Worm (Caenorhabditis elegans): ENCODE results near the gene Y39A1A.18.

Y39A1A.18 gene

DNA sequence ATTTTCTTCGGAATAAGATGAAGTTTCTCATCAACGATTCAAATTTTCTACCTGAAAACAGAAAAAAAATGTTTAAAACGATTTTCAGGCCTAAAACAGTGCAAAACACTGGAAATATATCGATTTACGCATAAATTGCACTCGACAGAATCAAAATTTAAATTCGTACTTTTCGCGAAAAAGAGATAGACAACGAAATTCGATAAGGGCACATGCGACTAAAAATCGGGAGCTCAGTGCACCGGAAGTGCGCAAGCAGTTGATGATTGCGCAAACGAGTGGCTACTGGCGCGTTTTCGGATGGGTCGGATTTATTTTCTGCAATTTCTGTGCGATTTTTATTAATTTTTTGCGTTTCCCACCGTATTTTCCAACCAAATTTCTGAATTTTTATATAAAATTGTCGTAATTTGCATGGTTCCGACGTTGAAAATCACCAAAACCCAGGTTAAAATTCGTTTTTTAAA, 12.7 kb upstream of the Y39A1A.18 start, which contains the start of the genes Y39A1A.21 and Y39A1A.22 (continued):
- TF ChIP-seq Y56A3A.18 (GFP tag; IDR thresholded peaks at IDR 0.05) (0 out of 2 replicates have a peak, but pooled peaks have one; percentile 14), aptf-3 (GFP tag; IDR thresholded peaks at IDR 0.05) (no peak), mel-28 (tag; optimal IDR thresholded peaks at IDR 0.05; ENCODE audit: borderline replicate concordance) (no peak), xnd-1 (tag; optimal IDR thresholded peaks at IDR 0.05) (peak; percentile 63), nhr-90 (tag; optimal IDR thresholded peaks at IDR 0.05) (no peak), bed-2 (GFP tag; IDR thresholded peaks at IDR 0.05) (no peak), sdz-38 (tag; optimal IDR thresholded peaks at IDR 0.05) (no peak), atf-7 (tag; optimal IDR thresholded peaks at IDR 0.05) (peak; percentile 58), dpff-1 (tag; optimal IDR thresholded peaks at IDR 0.05) (no peak), F57C9.4 (tag; optimal IDR thresholded peaks at IDR 0.05) (no peak), repo-1 (tag; optimal IDR thresholded peaks at IDR 0.05) (peak; percentile 37), dpl-1 (GFP tag; optimal IDR thresholded peaks at IDR 0.05) (no peak), cebp-2 (GFP tag; IDR thresholded peaks at IDR 0.05) (no peak), F37B4.10 (GFP tag; IDR thresholded peaks at IDR 0.05) (no peak), hlh-26 (GFP tag; conservative IDR thresholded peaks at IDR 0.05) (no peak), nhr-179 (tag; optimal IDR thresholded peaks at IDR 0.05) (no peak), nfya-2 (GFP tag; IDR thresholded peaks at IDR 0.05) (no peak), fkh-3 (tag; optimal IDR thresholded peaks at IDR 0.05) (no peak), egl-44 (GFP tag; IDR thresholded peaks at IDR 0.05) (peak; percentile 65; the same call in 1 of the 2 replicates), lin-35 (GFP tag; optimal IDR thresholded peaks at IDR 0.05) (peak in 1 of 3 experiments; percentile 78), ama-1 (optimal IDR thresholded peaks at IDR 0.05) (no peak), ama-1 (GFP tag; optimal IDR thresholded peaks at IDR 0.05) (no peak), akir-1 (GFP tag; optimal IDR thresholded peaks at IDR 0.05) (no peak), ceh-79 (tag; optimal IDR thresholded peaks at IDR 0.05) (no peak), tbp1 (GFP tag; optimal IDR thresholded peaks at IDR 0.05) (peak; percentile 59), Y79H2A.3 (GFP tag; conservative IDR thresholded peaks at IDR 0.05) (no peak), zfh-2 (GFP tag; conservative IDR thresholded peaks at IDR 0.05) (no peak), Y95B8A.8 (GFP tag; IDR thresholded peaks at IDR 0.05) (peak; percentile 43; the same call in 1 of the 2 replicates), ztf-28 (GFP tag; IDR thresholded peaks at IDR 0.05) (no peak), tlf-1 (GFP tag; optimal IDR thresholded peaks at IDR 0.05) (peak; percentile 69), nfyb-1 (GFP tag; IDR thresholded peaks at IDR 0.05) (peak; percentile 88), hrde-1 (tag; optimal IDR thresholded peaks at IDR 0.05; ENCODE audit: borderline replicate concordance) (no peak), mxl-1 (tag; optimal IDR thresholded peaks at IDR 0.05) (no peak), F33H1.4 (GFP tag; IDR thresholded peaks at IDR 0.05) (peak; percentile 74), him-1 (tag; optimal IDR thresholded peaks at IDR 0.05) (peak; percentile 73), unc-130 (GFP tag; optimal IDR thresholded peaks at IDR 0.05) (no peak), ztf-18 (tag; optimal IDR thresholded peaks at IDR 0.05) (peak; percentile 99), let-607 (tag; optimal IDR thresholded peaks at IDR 0.05) (peak in 1 of 2 experiments; percentile 26), mes-4 (tag; optimal IDR thresholded peaks at IDR 0.05) (no peak), Y53G8AR.9 (GFP tag; conservative IDR thresholded peaks at IDR 0.05) (peak; percentile 91), nhr-80 (tag; optimal IDR thresholded peaks at IDR 0.05) (peak; percentile 70), F10E7.11 (tag; optimal IDR thresholded peaks at IDR 0.05) (no peak), ceh-27 (GFP tag; optimal IDR thresholded peaks at IDR 0.05) (peak; percentile 57), B0035.1 (tag; optimal IDR thresholded peaks at IDR 0.05) (no peak), ceh-40 (GFP tag; IDR thresholded peaks at IDR 0.05) (no peak), B0336.3 (GFP tag; IDR thresholded peaks at IDR 0.05) (peak; percentile 70), madf-3 (GFP tag; IDR thresholded peaks at IDR 0.05) (0 out of 2 replicates have a peak, but pooled peaks have one; percentile 43), lsl-1 (GFP tag; optimal IDR thresholded peaks at IDR 0.05) (peak; percentile 71), lsy-27 (tag; optimal IDR thresholded peaks at IDR 0.05; ENCODE audit: borderline replicate concordance, insufficient read depth) (no peak), ztf-3 (GFP tag; optimal IDR thresholded peaks at IDR 0.05) (no peak)
